Fruit fly (Drosophila melanogaster) whole organism, embryonic: ENCODE data around the gene CG2685.

Source experiments
- BEAF-32 ChIP-seq: fragments of 200-800 bp; sonication (Bioruptor generic); optimal IDR thresholded peaks from 3 replicates; lab custom pipeline; 2017; ENCODE audit warnings: missing biosample characterization, missing genetic modification characterization, mild to moderate bottlenecking, moderate library complexity, missing genetic modification reagents
- CG10147 ChIP-seq: fragments of 200-800 bp; sonication (Bioruptor generic); optimal IDR thresholded peaks from 2 replicates; lab custom pipeline; 2019; ENCODE audit warnings: missing biosample characterization, mild to moderate bottlenecking, missing genetic modification characterization, moderate library complexity
- CG1024 ChIP-seq: fragments of 200-800 bp; sonication (Bioruptor generic); IDR thresholded peaks from 2 replicates; pipeline ENCODE4 v1.3.6; 2022; ENCODE audit warnings: missing biosample characterization, missing genetic modification characterization
- CG10431 ChIP-seq: fragments of 200-800 bp; sonication (Bioruptor generic); optimal IDR thresholded peaks from 3 replicates; lab custom pipeline; 2018; ENCODE audit warnings: missing biosample characterization, mild to moderate bottlenecking, missing genetic modification characterization
- CG10565 ChIP-seq: fragments of 200-800 bp; sonication (Bioruptor generic); optimal IDR thresholded peaks from 3 replicates; lab custom pipeline; 2016; ENCODE audit warnings: missing biosample characterization, mild to moderate bottlenecking, missing genetic modification characterization
- CG10654 ChIP-seq: fragments of 200-800 bp; sonication (Bioruptor generic); optimal IDR thresholded peaks from 2 replicates; lab custom pipeline; 2016; ENCODE audit warnings: missing biosample characterization, missing genetic modification characterization
- CG11093 ChIP-seq: fragments of 200-800 bp; sonication (Bioruptor generic); IDR thresholded peaks from 3 replicates; pipeline ENCODE4 v1.3.6; 2022; ENCODE audit warnings: missing biosample characterization, missing genetic modification characterization
- CG11247 ChIP-seq: fragments of 200-800 bp; sonication (Bioruptor generic); IDR thresholded peaks from 2 replicates; pipeline ENCODE4 v1.3.6; 2022; ENCODE audit warnings: missing biosample characterization, missing genetic modification characterization
- CG12391 ChIP-seq: fragments of 200-800 bp; sonication (Bioruptor generic); optimal IDR thresholded peaks from 3 replicates; lab custom pipeline; 2018; ENCODE audit warnings: missing biosample characterization, mild to moderate bottlenecking, missing genetic modification characterization, moderate library complexity
- CG13775 ChIP-seq: fragments of 200-800 bp; sonication (Bioruptor generic); optimal IDR thresholded peaks from 3 replicates; lab custom pipeline; 2017; ENCODE audit warnings: missing biosample characterization, mild to moderate bottlenecking, missing genetic modification characterization
- CG14441 ChIP-seq: fragments of 200-800 bp; sonication (Bioruptor generic); IDR thresholded peaks from 2 replicates; pipeline ENCODE4 v1.3.6; 2022; ENCODE audit warnings: missing biosample characterization, missing genetic modification characterization
- CG17359 ChIP-seq: fragments of 200-800 bp; sonication (Bioruptor generic); optimal IDR thresholded peaks from 3 replicates; lab custom pipeline; 2018; ENCODE audit warnings: missing biosample characterization, mild to moderate bottlenecking, missing genetic modification characterization, moderate library complexity
- CG18011 ChIP-seq: fragments of 200-800 bp; sonication (Bioruptor generic); optimal IDR thresholded peaks from 2 replicates; lab custom pipeline; 2017; ENCODE audit warnings: missing biosample characterization, missing genetic modification characterization, mild to moderate bottlenecking, moderate library complexity, missing genotype
- CG18476 ChIP-seq: fragments of 200-800 bp; sonication (Bioruptor generic); optimal IDR thresholded peaks from 2 replicates; lab custom pipeline; 2016; ENCODE audit warnings: missing biosample characterization, mild to moderate bottlenecking, missing genetic modification characterization
- CG2120 ChIP-seq: fragments of 200-800 bp; sonication (Bioruptor generic); optimal IDR thresholded peaks from 3 replicates; lab custom pipeline; 2016; ENCODE audit warnings: missing biosample characterization, missing genetic modification characterization
- CG2199 ChIP-seq: fragments of 200-800 bp; sonication (Bioruptor generic); IDR thresholded peaks from 3 replicates; pipeline ENCODE4 v1.3.6; 2022; ENCODE audit warnings: missing biosample characterization, missing genetic modification characterization
- CG2202 ChIP-seq: fragments of 200-800 bp; sonication (Bioruptor generic); optimal IDR thresholded peaks from 2 replicates; lab custom pipeline; 2018; ENCODE audit warnings: missing biosample characterization, mild to moderate bottlenecking, missing genetic modification characterization
- CG30403 ChIP-seq: fragments of 200-800 bp; sonication (Bioruptor generic); optimal IDR thresholded peaks from 3 replicates; lab custom pipeline; 2016; ENCODE audit warnings: missing biosample characterization, missing genetic modification characterization
- CG31224 ChIP-seq: fragments of 200-800 bp; sonication (Bioruptor generic); IDR thresholded peaks from 2 replicates; pipeline ENCODE4 v1.3.6; 2022; ENCODE audit warnings: missing biosample characterization, missing genetic modification characterization
- CG34422 ChIP-seq: fragments of 200-800 bp; sonication (Bioruptor generic); IDR thresholded peaks from 3 replicates; pipeline ENCODE4 v1.3.6; 2022; ENCODE audit warnings: missing biosample characterization, missing genetic modification characterization
- CG3847 ChIP-seq: fragments of 200-800 bp; sonication (Bioruptor generic); IDR thresholded peaks from 2 replicates; pipeline ENCODE4 v1.3.6; 2022; ENCODE audit warnings: missing biosample characterization, missing genetic modification characterization
- CG4328 ChIP-seq: fragments of 200-800 bp; sonication (Bioruptor generic); optimal IDR thresholded peaks from 3 replicates; lab custom pipeline; 2017; ENCODE audit warnings: missing biosample characterization, missing genetic modification reagents, missing genetic modification characterization
- CG4360 ChIP-seq: fragments of 200-800 bp; sonication (Bioruptor generic); IDR thresholded peaks from 2 replicates; pipeline ENCODE4 v1.3.6; 2022; ENCODE audit warnings: missing biosample characterization, missing genetic modification characterization
- CG6683 ChIP-seq: fragments of 200-800 bp; sonication (Bioruptor generic); optimal IDR thresholded peaks from 2 replicates; lab custom pipeline; 2017; ENCODE audit warnings: missing biosample characterization, mild to moderate bottlenecking, missing genetic modification characterization, missing genetic modification reagents
- CTCF ChIP-seq: fragments of 200-800 bp; sonication (Bioruptor generic); optimal IDR thresholded peaks from 2 replicates; lab custom pipeline; 2017; ENCODE audit warnings: missing biosample characterization, mild to moderate bottlenecking, missing genetic modification characterization, moderate library complexity
- Dbx ChIP-seq: fragments of 200-800 bp; sonication (Bioruptor generic); IDR thresholded peaks from 3 replicates; pipeline ENCODE4 v1.3.6; 2022; ENCODE audit warnings: missing biosample characterization, missing genetic modification characterization
- Dp ChIP-seq: fragments of 200-800 bp; sonication (Bioruptor generic); optimal IDR thresholded peaks from 2 replicates; lab custom pipeline; 2018; ENCODE audit warnings: missing biosample characterization, mild to moderate bottlenecking, missing genetic modification characterization, moderate library complexity
- Dref ChIP-seq: fragments of 200-800 bp; sonication (Bioruptor generic); IDR thresholded peaks from 2 replicates; pipeline ENCODE4 v1.3.6; 2022; ENCODE audit warnings: missing biosample characterization, missing genetic modification characterization
- Ets97D ChIP-seq: fragments of 200-800 bp; sonication (Bioruptor generic); optimal IDR thresholded peaks from 3 replicates; lab custom pipeline; 2016; ENCODE audit warnings: missing biosample characterization, missing genetic modification characterization
- HLH3B ChIP-seq: fragments of 200-800 bp; sonication (Bioruptor generic); IDR thresholded peaks from 2 replicates; pipeline ENCODE4 v1.3.6; 2022; ENCODE audit warnings: missing biosample characterization, missing genetic modification characterization
- MBD-R2 ChIP-seq: fragments of 200-800 bp; sonication (Bioruptor generic); IDR thresholded peaks from 2 replicates; pipeline ENCODE4 v1.3.6; 2022; ENCODE audit warnings: missing biosample characterization, missing genetic modification characterization
- Mrtf ChIP-seq: fragments of 200-800 bp; sonication (Bioruptor generic); IDR thresholded peaks from 3 replicates; pipeline ENCODE4 v1.3.6; 2022; ENCODE audit warnings: missing biosample characterization, missing genetic modification characterization
- Nf-YC ChIP-seq: fragments of 200-800 bp; optimal IDR thresholded peaks from 3 replicates; lab custom pipeline; 2019; ENCODE audit warnings: missing biosample characterization, mild to moderate bottlenecking, missing genetic modification characterization, moderate library complexity
- Oli ChIP-seq: fragments of 200-800 bp; sonication (Bioruptor generic); optimal IDR thresholded peaks from 2 replicates; lab custom pipeline; 2018; ENCODE audit warnings: missing biosample characterization, mild to moderate bottlenecking, missing genetic modification characterization, moderate library complexity
- Rfx ChIP-seq: fragments of 200-800 bp; sonication (Bioruptor generic); IDR thresholded peaks from 2 replicates; pipeline ENCODE4 v1.3.6; 2022; ENCODE audit warnings: missing biosample characterization, missing genetic modification characterization
- Sry-δ ChIP-seq: fragments of 200-800 bp; sonication (Bioruptor generic); optimal IDR thresholded peaks from 2 replicates; lab custom pipeline; 2016; ENCODE audit warnings: missing biosample characterization, missing genetic modification characterization
- YL-1 ChIP-seq: fragments of 200-800 bp; sonication (Bioruptor generic); optimal IDR thresholded peaks from 3 replicates; lab custom pipeline; 2017; ENCODE audit warnings: missing biosample characterization, mild to moderate bottlenecking, missing genetic modification characterization
- bsh ChIP-seq, 2 experiments: fragments of 200-800 bp; sonication (Bioruptor generic); optimal IDR thresholded peaks; 2 replicates each; lab custom pipeline; 2017 to 2018; ENCODE audit warnings: mild to moderate bottlenecking in 2 of 2, missing biosample characterization in 2 of 2, missing genetic modification characterization in 2 of 2, moderate library complexity in 1 of 2
- dmrt11E ChIP-seq: fragments of 200-800 bp; sonication (Bioruptor generic); optimal IDR thresholded peaks from 3 replicates; lab custom pipeline; 2018; ENCODE audit warnings: missing biosample characterization, mild to moderate bottlenecking, missing genetic modification characterization, moderate library complexity
- dysf ChIP-seq: fragments of 200-800 bp; sonication (Bioruptor generic); IDR thresholded peaks from 3 replicates; pipeline ENCODE4 v1.3.6; 2022; ENCODE audit warnings: missing biosample characterization, missing genetic modification characterization
- fd64A ChIP-seq: fragments of 200-800 bp; sonication (Bioruptor generic); optimal IDR thresholded peaks from 3 replicates; lab custom pipeline; 2018; ENCODE audit warnings: missing biosample characterization, mild to moderate bottlenecking, missing genetic modification characterization
- gcm2 ChIP-seq: fragments of 200-800 bp; sonication (Bioruptor generic); optimal IDR thresholded peaks from 2 replicates; lab custom pipeline; 2016; ENCODE audit warnings: missing biosample characterization, missing genetic modification characterization
- ham ChIP-seq: fragments of 200-800 bp; sonication (Bioruptor generic); IDR thresholded peaks from 2 replicates; pipeline ENCODE4 v1.3.6; 2022; ENCODE audit warnings: missing biosample characterization, missing genetic modification characterization
- ken ChIP-seq: fragments of 200-800 bp; sonication (Bioruptor generic); IDR thresholded peaks from 3 replicates; pipeline ENCODE4 v1.3.6; 2022; ENCODE audit warnings: missing biosample characterization, missing genetic modification characterization
- phol ChIP-seq: fragments of 200-800 bp; sonication (Bioruptor generic); optimal IDR thresholded peaks from 3 replicates; lab custom pipeline; 2018; ENCODE audit warnings: missing biosample characterization, mild to moderate bottlenecking, missing genetic modification characterization, moderate library complexity
- pum ChIP-seq: fragments of 200-800 bp; sonication (Bioruptor generic); optimal IDR thresholded peaks from 2 replicates; lab custom pipeline; 2016; ENCODE audit warnings: missing biosample characterization, missing genetic modification characterization
- stwl ChIP-seq: fragments of 200-800 bp; sonication (Bioruptor generic); optimal IDR thresholded peaks from 3 replicates; lab custom pipeline; 2018; ENCODE audit warnings: missing biosample characterization, mild to moderate bottlenecking, missing genetic modification characterization, moderate library complexity
- tgo ChIP-seq: fragments of 200-800 bp; sonication (Bioruptor generic); IDR thresholded peaks from 3 replicates; pipeline ENCODE4 v1.3.6; 2022; ENCODE audit warnings: missing biosample characterization, missing genetic modification characterization
- trem ChIP-seq: fragments of 200-800 bp; optimal IDR thresholded peaks from 3 replicates; lab custom pipeline; 2019; ENCODE audit warnings: missing biosample characterization, mild to moderate bottlenecking, missing genetic modification characterization, moderate library complexity
- vvl ChIP-seq: fragments of 200-800 bp; sonication (Bioruptor generic); IDR thresholded peaks from 2 replicates; pipeline ENCODE4 v1.3.6; 2022; ENCODE audit warnings: missing biosample characterization, missing genetic modification characterization

CG2685 gene

dm6 chrX:2732127-2732526 lies 18.4 kb upstream of the CG2685 start, which contains the start of the genes ttm50 and CG2712 (continued):
- TF ChIP-seq CG2120: peak; percentile 54
- TF ChIP-seq Rfx: peak; percentile 71
- TF ChIP-seq gcm2 (GFP tag; lab: Kevin White, UChicago): no peak
- no peak for TF ChIP-seq CTCF (GFP tag; lab: Kevin White, UChicago)
- 0 out of 2 replicates have a peak, but pooled peaks have one; percentile 40 for TF ChIP-seq CG31224 (GFP tag; lab: Robert Waterston, UW)
- peak; percentile 57 for TF ChIP-seq Oli (tag; lab: Kevin White, UChicago)
- 0 out of 2 replicates have a peak, but pooled peaks have one; percentile 31 for TF ChIP-seq Dref (GFP tag; lab: Robert Waterston, UW)
- no peak for TF ChIP-seq CG34422 (GFP tag; lab: Robert Waterston, UW)
- no peak for TF ChIP-seq ham (GFP tag; lab: Robert Waterston, UW)
- peak; percentile 28; the same call in 1 of the 2 replicates for TF ChIP-seq CG14441
- TF ChIP-seq phol (tag; lab: Kevin White, UChicago): peak; percentile 75
- TF ChIP-seq CG30403 (GFP tag; lab: Kevin White, UChicago): peak; percentile 73
- peak; percentile 31 for TF ChIP-seq CG4328 (GFP tag; lab: Kevin White, UChicago)
- TF ChIP-seq CG10654: peak; percentile 22
- TF ChIP-seq CG18476 (GFP tag; lab: Kevin White, UChicago): peak; percentile 35
- peak; percentile 53; the same call in 1 of the 2 replicates for TF ChIP-seq vvl (GFP tag; lab: Robert Waterston, UW)
- peak; percentile 65 for TF ChIP-seq Nf-YC (tag; lab: Kevin White, UChicago)
- peak; percentile 87 for TF ChIP-seq MBD-R2 (GFP tag; lab: Robert Waterston, UW)
- TF ChIP-seq trem (tag; lab: Kevin White, UChicago): peak; percentile 67
- TF ChIP-seq CG18011 (GFP tag; lab: Kevin White, UChicago): no peak
- TF ChIP-seq dysf: peak; percentile 70; the same call in 2 of the 3 replicates
- TF ChIP-seq CG13775 (GFP tag; lab: Kevin White, UChicago): peak; percentile 73
- peak; percentile 14 for TF ChIP-seq stwl (tag; lab: Kevin White, UChicago)
- TF ChIP-seq Mrtf (GFP tag; lab: Robert Waterston, UW): peak; percentile 53; the same call in 1 of the 3 replicates
- TF ChIP-seq CG2199 (GFP tag; lab: Robert Waterston, UW): no peak
- peak; percentile 66 for TF ChIP-seq CG10147 (GFP tag; lab: Kevin White, UChicago)
- TF ChIP-seq pum: no peak
- TF ChIP-seq CG3847: peak; percentile 57
- no peak for TF ChIP-seq CG1024 (GFP tag; lab: Robert Waterston, UW)
- TF ChIP-seq CG10431 (GFP tag; lab: Kevin White, UChicago): no peak
- TF ChIP-seq Ets97D (GFP tag; lab: Kevin White, UChicago): peak; percentile 10
- peak; percentile 52 for TF ChIP-seq BEAF-32 (GFP tag; lab: Kevin White, UChicago)
- TF ChIP-seq CG2202 (tag; lab: Kevin White, UChicago): no peak
- peak; percentile 15; the same call in 1 of the 2 replicates for TF ChIP-seq HLH3B (GFP tag; lab: Robert Waterston, UW)
- no peak for TF ChIP-seq fd64A
- TF ChIP-seq CG6683 (GFP tag; lab: Kevin White, UChicago): peak; percentile 15
- TF ChIP-seq CG17359: peak; percentile 19
- TF ChIP-seq CG12391 (tag; lab: Kevin White, UChicago): peak; percentile 71
- 0 out of 3 replicates have a peak, but pooled peaks have one; percentile 47 for TF ChIP-seq Dbx (GFP tag; lab: Robert Waterston, UW)
- peak; percentile 31 for TF ChIP-seq Sry-δ
- TF ChIP-seq CG10565 (GFP tag; lab: Kevin White, UChicago): no peak
- TF ChIP-seq CG11093: peak; percentile 62; the same call in 1 of the 3 replicates
- peak; percentile 49; the same call in 1 of the 3 replicates for TF ChIP-seq tgo (GFP tag; lab: Robert Waterston, UW)
- TF ChIP-seq dmrt11E (tag; lab: Kevin White, UChicago): peak; percentile 58
- TF ChIP-seq CG4360 (GFP tag; lab: Robert Waterston, UW): no peak
- TF ChIP-seq CG11247 (GFP tag; lab: Robert Waterston, UW): peak; percentile 23; the same call in 1 of the 2 replicates
- TF ChIP-seq bsh (GFP tag; optimal IDR thresholded peaks at IDR 0.05; lab: Kevin White, UChicago): peak in 1 of 2 experiments; percentile 39
- TF ChIP-seq ken: 0 out of 3 replicates have a peak, but pooled peaks have one; percentile 54
- TF ChIP-seq YL-1 (GFP tag; lab: Kevin White, UChicago): peak; percentile 76
- peak; percentile 12 for TF ChIP-seq Dp (GFP tag; lab: Kevin White, UChicago)
